Fruit fly (Drosophila melanogaster) whole organism, embryonic: Measurements from ENCODE around the gene Oatp74D.
A peak's percentile ranks its signal among the peaks of the same experiment; 100 is the strongest.

Experiments
- Ada2b ChIP-seq: fragments of 200-800 bp; sonication (Bioruptor generic); IDR thresholded peaks from 2 replicates; pipeline ENCODE4 v1.3.6; 2022; ENCODE audit warnings: missing biosample characterization, missing genetic modification characterization
- Awh ChIP-seq: fragments of 200-800 bp; sonication (Bioruptor generic); IDR thresholded peaks from 2 replicates; pipeline ENCODE4, ENCODE4 v1.3.6; 2022; ENCODE audit warnings: missing biosample characterization, missing genetic modification characterization
- B-H2 ChIP-seq: fragments of 200-800 bp; sonication (Bioruptor generic); optimal IDR thresholded peaks from 2 replicates; lab custom pipeline; 2018; ENCODE audit warnings: missing biosample characterization, mild to moderate bottlenecking, missing genetic modification characterization
- Blimp-1 ChIP-seq: fragments of 200-800 bp; sonication (Bioruptor generic); optimal IDR thresholded peaks from 3 replicates; lab custom pipeline; 2018; ENCODE audit warnings: missing biosample characterization, missing genetic modification characterization, mild to moderate bottlenecking, moderate library complexity, missing genetic modification reagents
- CG12104 ChIP-seq: fragments of 200-800 bp; sonication (Bioruptor generic); optimal IDR thresholded peaks from 3 replicates; lab custom pipeline; 2016; ENCODE audit warnings: missing biosample characterization, missing genetic modification characterization
- CG12219 ChIP-seq: fragments of 200-800 bp; sonication (Bioruptor generic); optimal IDR thresholded peaks from 3 replicates; lab custom pipeline; 2018; ENCODE audit warnings: missing biosample characterization, mild to moderate bottlenecking, missing genetic modification characterization
- CG13287 ChIP-seq: fragments of 200-800 bp; sonication (Bioruptor generic); IDR thresholded peaks from 2 replicates; pipeline ENCODE4 v1.3.6; 2022; ENCODE audit warnings: missing biosample characterization, missing genetic modification characterization; ENCODE audit not compliant: partially characterized antibody
- CG13296 ChIP-seq: fragments of 200-800 bp; sonication (Bioruptor generic); optimal IDR thresholded peaks from 3 replicates; lab custom pipeline; 2018; ENCODE audit warnings: missing biosample characterization, mild to moderate bottlenecking, missing genetic modification characterization
- CG17359 ChIP-seq: fragments of 200-800 bp; sonication (Bioruptor generic); optimal IDR thresholded peaks from 3 replicates; lab custom pipeline; 2018; ENCODE audit warnings: missing biosample characterization, mild to moderate bottlenecking, missing genetic modification characterization, moderate library complexity
- CG17385 ChIP-seq: fragments of 200-800 bp; sonication (Bioruptor generic); optimal IDR thresholded peaks from 3 replicates; lab custom pipeline; 2018; ENCODE audit warnings: missing biosample characterization, mild to moderate bottlenecking, missing genetic modification characterization
- CG2678 ChIP-seq: fragments of 200-800 bp; sonication (Bioruptor generic); optimal IDR thresholded peaks from 3 replicates; lab custom pipeline; 2019; ENCODE audit warnings: missing biosample characterization, mild to moderate bottlenecking, missing genetic modification characterization, moderate library complexity
- CG4820 ChIP-seq: fragments of 200-800 bp; sonication (Bioruptor generic); optimal IDR thresholded peaks from 3 replicates; lab custom pipeline; 2016; ENCODE audit warnings: missing biosample characterization, missing genetic modification characterization
- CG6254 ChIP-seq: fragments of 200-800 bp; sonication (Bioruptor generic); optimal IDR thresholded peaks from 3 replicates; lab custom pipeline; 2017; ENCODE audit warnings: mild to moderate bottlenecking, missing biosample characterization, missing genetic modification reagents, missing genetic modification characterization
- CG7556 ChIP-seq: fragments of 200-800 bp; sonication (Bioruptor generic); optimal IDR thresholded peaks from 2 replicates; lab custom pipeline; 2017; ENCODE audit warnings: missing biosample characterization, mild to moderate bottlenecking, missing genetic modification characterization
- CG9727 ChIP-seq: fragments of 200-800 bp; sonication (Bioruptor generic); optimal IDR thresholded peaks from 3 replicates; lab custom pipeline; 2017; ENCODE audit warnings: missing biosample characterization, mild to moderate bottlenecking, missing genetic modification characterization
- CoRest ChIP-seq: fragments of 200-800 bp; sonication (Bioruptor generic); optimal IDR thresholded peaks from 3 replicates; lab custom pipeline; 2018; ENCODE audit warnings: missing biosample characterization, mild to moderate bottlenecking, missing genetic modification characterization, moderate library complexity
- Dad ChIP-seq: fragments of 200-800 bp; sonication (Bioruptor generic); optimal IDR thresholded peaks from 3 replicates; lab custom pipeline; 2016; ENCODE audit warnings: missing biosample characterization, missing genetic modification characterization
- Dp ChIP-seq: fragments of 200-800 bp; sonication (Bioruptor generic); optimal IDR thresholded peaks from 2 replicates; lab custom pipeline; 2018; ENCODE audit warnings: missing biosample characterization, mild to moderate bottlenecking, missing genetic modification characterization, moderate library complexity
- E2f1 ChIP-seq: fragments of 200-800 bp; sonication (Bioruptor generic); IDR thresholded peaks from 2 replicates; pipeline ENCODE4 v1.3.6; 2022; ENCODE audit warnings: missing biosample characterization, missing genetic modification characterization
- Hmr ChIP-seq: fragments of 200-800 bp; sonication (Bioruptor generic); optimal IDR thresholded peaks from 3 replicates; lab custom pipeline; 2017; ENCODE audit warnings: mild to moderate bottlenecking, missing biosample characterization, missing genetic modification reagents, missing genetic modification characterization
- Hsf ChIP-seq: fragments of 200-800 bp; sonication (Bioruptor generic); optimal IDR thresholded peaks from 3 replicates; lab custom pipeline; 2016; ENCODE audit warnings: missing biosample characterization, missing genetic modification characterization
- MTF-1 ChIP-seq: fragments of 200-800 bp; sonication (Bioruptor generic); optimal IDR thresholded peaks from 2 replicates; lab custom pipeline; 2018; ENCODE audit warnings: missing biosample characterization, mild to moderate bottlenecking, missing genetic modification characterization, borderline replicate concordance
- Meics ChIP-seq: fragments of 200-800 bp; sonication (Bioruptor generic); optimal IDR thresholded peaks from 2 replicates; lab custom pipeline; 2017; ENCODE audit warnings: missing biosample characterization, mild to moderate bottlenecking, missing genetic modification characterization
- Ravus ChIP-seq: fragments of 200-800 bp; sonication (Bioruptor generic); IDR thresholded peaks from 2 replicates; pipeline ENCODE4 v1.3.6; 2022; ENCODE audit warnings: missing biosample characterization, missing genetic modification characterization
- Ssrp ChIP-seq: fragments of 200-800 bp; sonication (Bioruptor generic); optimal IDR thresholded peaks from 2 replicates; lab custom pipeline; 2018; ENCODE audit warnings: missing biosample characterization, mild to moderate bottlenecking, missing genetic modification characterization, moderate library complexity
- Trl ChIP-seq, 3 experiments: fragments of >200 bp in 2 of 3; fragments of 200-800 bp in 1 of 3; sonication (Bioruptor generic) in 1 of 3; optimal IDR thresholded peaks; 2 replicates in 1 of 3; 3 replicates in 2 of 3; lab custom pipeline; 2016 to 2017; ENCODE audit warnings: missing biosample characterization in 1 of 3, missing genetic modification characterization in 1 of 3
- Xbp1 ChIP-seq: fragments of 200-800 bp; sonication (Bioruptor generic); optimal IDR thresholded peaks from 3 replicates; lab custom pipeline; 2016; ENCODE audit warnings: missing biosample characterization, mild to moderate bottlenecking, missing genetic modification characterization
- aop ChIP-seq: fragments of 200-800 bp; sonication (Bioruptor generic); IDR thresholded peaks from 2 replicates; pipeline ENCODE4 v1.3.6; 2022; ENCODE audit warnings: missing biosample characterization, missing genetic modification characterization
- ato ChIP-seq: fragments of 200-800 bp; sonication (Bioruptor generic); IDR thresholded peaks from 2 replicates; pipeline ENCODE4 v1.3.6; 2022; ENCODE audit warnings: missing biosample characterization, missing genetic modification characterization; ENCODE audit not compliant: partially characterized antibody
- cg ChIP-seq: fragments of 200-800 bp; sonication (Bioruptor generic); optimal IDR thresholded peaks from 3 replicates; lab custom pipeline; 2019; ENCODE audit warnings: missing biosample characterization, mild to moderate bottlenecking, missing genetic modification characterization, moderate library complexity
- cwo ChIP-seq: fragments of 200-800 bp; sonication (Bioruptor generic); optimal IDR thresholded peaks from 3 replicates; lab custom pipeline; 2017; ENCODE audit warnings: missing biosample characterization, missing genetic modification characterization, mild to moderate bottlenecking, moderate library complexity, missing genetic modification reagents
- dati ChIP-seq: fragments of 200-800 bp; sonication (Bioruptor generic); IDR thresholded peaks from 2 replicates; pipeline ENCODE4 v1.3.6; 2022; ENCODE audit warnings: missing biosample characterization, missing genetic modification characterization
- dimm ChIP-seq: fragments of 200-800 bp; sonication (Bioruptor generic); IDR thresholded peaks from 2 replicates; pipeline ENCODE4 v1.3.6; 2022; ENCODE audit warnings: missing biosample characterization, missing genetic modification characterization
- dmrt11E ChIP-seq: fragments of 200-800 bp; sonication (Bioruptor generic); optimal IDR thresholded peaks from 3 replicates; lab custom pipeline; 2018; ENCODE audit warnings: missing biosample characterization, mild to moderate bottlenecking, missing genetic modification characterization, moderate library complexity
- dpn ChIP-seq, 2 experiments: fragments of 200-800 bp; sonication (Bioruptor generic); optimal IDR thresholded peaks; 3 replicates each; lab custom pipeline; 2016; ENCODE audit warnings: missing biosample characterization in 2 of 2, missing genetic modification characterization in 2 of 2
- ewg ChIP-seq: fragments of 200-800 bp; sonication (Bioruptor generic); optimal IDR thresholded peaks from 3 replicates; lab custom pipeline; 2017; ENCODE audit warnings: mild to moderate bottlenecking, missing biosample characterization, missing genetic modification reagents, missing genetic modification characterization
- eyg ChIP-seq: fragments of 200-800 bp; sonication (Bioruptor generic); optimal IDR thresholded peaks from 3 replicates; lab custom pipeline; 2016; ENCODE audit warnings: missing biosample characterization, missing genetic modification characterization
- fd96Cb ChIP-seq: fragments of 200-800 bp; sonication (Bioruptor generic); optimal IDR thresholded peaks from 2 replicates; lab custom pipeline; 2018; ENCODE audit warnings: missing biosample characterization, mild to moderate bottlenecking, missing genetic modification characterization, moderate library complexity
- ham ChIP-seq: fragments of 200-800 bp; sonication (Bioruptor generic); IDR thresholded peaks from 2 replicates; pipeline ENCODE4 v1.3.6; 2022; ENCODE audit warnings: missing biosample characterization, missing genetic modification characterization
- jigr1 ChIP-seq: fragments of 200-800 bp; sonication (Bioruptor generic); IDR thresholded peaks from 3 replicates; pipeline ENCODE4 v1.3.6; 2022; ENCODE audit warnings: missing biosample characterization, missing genetic modification characterization
- lilli ChIP-seq: fragments of 200-800 bp; sonication (Bioruptor generic); optimal IDR thresholded peaks from 3 replicates; lab custom pipeline; 2016; ENCODE audit warnings: missing biosample characterization, missing genetic modification characterization
- lmd ChIP-seq: fragments of 200-800 bp; sonication (Bioruptor generic); IDR thresholded peaks from 2 replicates; pipeline ENCODE4 v1.3.6; 2022; ENCODE audit warnings: missing biosample characterization, missing genetic modification characterization
- maf-S ChIP-seq: fragments of 200-800 bp; sonication (Bioruptor generic); optimal IDR thresholded peaks from 2 replicates; lab custom pipeline; 2016; ENCODE audit warnings: missing biosample characterization, missing genetic modification characterization
- ro ChIP-seq: fragments of 200-800 bp; sonication (Bioruptor generic); IDR thresholded peaks from 2 replicates; pipeline ENCODE4 v1.3.6; 2022; ENCODE audit warnings: missing biosample characterization, missing genetic modification characterization
- row ChIP-seq: fragments of 200-800 bp; sonication (Bioruptor generic); IDR thresholded peaks from 3 replicates; pipeline ENCODE4 v1.3.6; 2022; ENCODE audit warnings: missing biosample characterization, missing genetic modification characterization
- salm ChIP-seq: fragments of 200-800 bp; sonication (Bioruptor generic); optimal IDR thresholded peaks from 2 replicates; lab custom pipeline; 2018; ENCODE audit warnings: missing biosample characterization, mild to moderate bottlenecking, missing genetic modification characterization
- schlank ChIP-seq: fragments of 200-800 bp; sonication (Bioruptor generic); optimal IDR thresholded peaks from 2 replicates; lab custom pipeline; 2018; ENCODE audit warnings: missing biosample characterization, mild to moderate bottlenecking, missing genetic modification characterization
- ssp ChIP-seq: fragments of 200-800 bp; sonication (Bioruptor generic); IDR thresholded peaks from 2 replicates; pipeline ENCODE4 v1.3.6; 2022; ENCODE audit warnings: missing biosample characterization, missing genetic modification characterization
- vvl ChIP-seq: fragments of 200-800 bp; sonication (Bioruptor generic); IDR thresholded peaks from 2 replicates; pipeline ENCODE4 v1.3.6; 2022; ENCODE audit warnings: missing biosample characterization, missing genetic modification characterization

Gene Oatp74D

DNA sequence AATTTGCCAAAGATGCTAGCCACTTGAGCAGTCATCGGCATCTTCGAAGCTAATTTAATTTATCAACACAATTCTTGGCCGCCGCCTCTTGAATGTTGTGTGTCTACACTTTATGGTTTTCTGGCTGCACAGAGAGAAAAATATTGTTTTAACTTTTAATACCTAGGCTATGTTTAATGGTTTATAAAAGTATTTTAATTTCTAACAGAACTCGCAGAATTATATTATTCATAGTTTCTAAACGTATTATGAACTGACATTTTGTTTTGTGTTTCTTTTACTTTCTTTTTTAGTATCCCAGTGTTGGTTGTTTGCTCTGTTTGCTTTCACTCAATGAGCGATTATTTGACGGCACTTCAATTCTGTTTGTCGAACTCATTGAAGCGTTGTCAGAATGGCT is 45.3 kb downstream of the Oatp74D start (continued):
- TF ChIP-seq lilli (peak; percentile 52), CoRest (peak; percentile 42), Xbp1 (GFP tag; lab: Kevin White, UChicago) (peak; percentile 20), Meics (GFP tag; lab: Kevin White, UChicago) (peak; percentile 10), maf-S (peak; percentile 18), CG7556 (GFP tag; lab: Kevin White, UChicago) (peak; percentile 41), CG13296 (GFP tag; lab: Kevin White, UChicago) (no peak), CG12104 (GFP tag; lab: Kevin White, UChicago) (peak; percentile 1), dimm (GFP tag; lab: Robert Waterston, UW) (no peak), cg (GFP tag; lab: Kevin White, UChicago) (no peak), schlank (tag; lab: Kevin White, UChicago) (no peak), B-H2 (GFP tag; lab: Kevin White, UChicago) (no peak), eyg (GFP tag; lab: Kevin White, UChicago) (no peak), Ssrp (tag; lab: Kevin White, UChicago) (peak; percentile 36), row (GFP tag; lab: Robert Waterston, UW) (peak; percentile 58), CG2678 (tag; lab: Kevin White, UChicago) (peak; percentile 69), Hmr (GFP tag; lab: Kevin White, UChicago) (peak; percentile 23), Trl (optimal IDR thresholded peaks at IDR 0.05; lab: Kevin White, UChicago) (no peak), Trl (GFP tag; optimal IDR thresholded peaks at IDR 0.05; lab: Kevin White, UChicago) (peak; percentile 7), fd96Cb (tag; lab: Kevin White, UChicago) (peak; percentile 19), CG9727 (GFP tag; lab: Kevin White, UChicago) (peak; percentile 34), salm (tag; lab: Kevin White, UChicago) (peak; percentile 16), aop (no peak), ssp (GFP tag; lab: Robert Waterston, UW) (no peak), jigr1 (GFP tag; lab: Robert Waterston, UW) (no peak), Blimp-1 (peak; percentile 83), CG4820 (GFP tag; lab: Kevin White, UChicago) (peak; percentile 16), CG17385 (GFP tag; lab: Kevin White, UChicago) (peak; percentile 26), Hsf (GFP tag; lab: Kevin White, UChicago) (peak; percentile 36), ro (GFP tag; lab: Robert Waterston, UW) (no peak), dmrt11E (peak; percentile 47), Awh (GFP tag; lab: Robert Waterston, UW) (0 out of 2 replicates have a peak, but pooled peaks have one; percentile 46), CG12219 (GFP tag; lab: Kevin White, UChicago) (no peak), dati (no peak), CG17359 (tag; lab: Kevin White, UChicago) (peak; percentile 59), ewg (GFP tag; lab: Kevin White, UChicago) (peak; percentile 7), Ada2b (GFP tag; lab: Robert Waterston, UW) (peak; percentile 32; the same call in 1 of the 2 replicates), lmd (GFP tag; lab: Robert Waterston, UW) (0 out of 2 replicates have a peak, but pooled peaks have one; percentile 27), E2f1 (GFP tag; lab: Robert Waterston, UW) (0 out of 2 replicates have a peak, but pooled peaks have one; percentile 21)
- TF ChIP-seq, all 482 proteins: peak for 105

DNA sequence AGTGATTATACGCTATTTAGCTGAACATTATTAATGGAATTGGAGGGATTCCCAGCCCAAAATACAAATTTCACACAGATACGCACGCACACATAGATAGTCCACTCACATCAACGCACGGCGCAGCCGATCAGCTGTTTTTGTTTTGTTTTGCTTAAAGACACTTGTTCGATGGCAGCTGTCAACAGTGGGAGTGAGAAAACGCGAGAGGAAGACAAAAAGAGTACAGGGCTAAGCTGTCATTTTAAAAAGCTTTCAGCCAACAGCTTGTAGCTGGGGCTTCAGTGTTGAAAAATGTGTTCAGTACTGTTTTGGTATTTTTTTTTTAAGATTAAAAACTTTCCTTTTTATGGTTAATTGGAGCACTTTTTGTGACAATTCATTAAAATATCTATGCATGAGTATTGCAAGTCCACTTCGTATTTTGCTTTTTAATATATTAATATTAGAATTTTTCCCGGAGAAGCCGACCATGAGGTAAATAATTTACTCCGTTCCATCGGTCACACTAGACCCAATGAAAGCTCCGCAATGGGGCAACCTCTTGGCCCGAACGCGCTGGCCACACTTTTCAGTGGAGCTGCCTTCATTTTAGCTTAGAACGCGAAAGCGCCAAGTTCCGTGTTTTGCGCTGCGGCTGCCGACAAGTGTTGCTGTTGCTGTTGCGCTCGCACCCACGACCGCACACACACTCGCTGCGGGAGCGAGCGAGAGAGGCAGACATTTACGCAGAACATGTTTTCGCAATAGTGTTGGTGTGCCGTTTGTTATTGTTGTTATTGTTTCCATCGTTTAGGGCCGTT is 46.2 kb downstream of the Oatp74D start:
- TF ChIP-seq vvl (GFP tag; lab: Robert Waterston, UW): peak; percentile 74
- TF ChIP-seq ato: 0 out of 2 replicates have a peak, but pooled peaks have one; percentile 13
- peak; percentile 55 for TF ChIP-seq CG13287 (GFP tag; lab: Robert Waterston, UW)
- TF ChIP-seq CG6254: no peak
- no peak for TF ChIP-seq Ravus (GFP tag; lab: Robert Waterston, UW)
- peak; percentile 42 for TF ChIP-seq Dp (GFP tag; lab: Kevin White, UChicago)
- TF ChIP-seq Dad (GFP tag; lab: Kevin White, UChicago): no peak
- TF ChIP-seq MTF-1: peak; percentile 49
- peak; percentile 50 for TF ChIP-seq cwo
- peak; percentile 56 to 60 for TF ChIP-seq dpn (GFP tag; optimal IDR thresholded peaks at IDR 0.05; lab: Kevin White, UChicago)
- TF ChIP-seq ham (GFP tag; lab: Robert Waterston, UW): no peak
